Worm (Caenorhabditis elegans) whole organism, L4 larva: ENCODE results near the gene cra-1.

Experiments
- D1046.2 ChIP-seq: fragments of 200-800 bp; sonication (Bioruptor generic); IDR thresholded peaks from 2 replicates; pipeline ENCODE4 v1.3.6; 2022; ENCODE audit warnings: missing genetic modification characterization, missing compliant biosample characterization
- F10B5.3 ChIP-seq: sonication (generic microtip); optimal IDR thresholded peaks from 2 replicates; lab custom pipeline; 2016; ENCODE audit warnings: mild to moderate bottlenecking, missing genetic modification characterization, missing compliant biosample characterization
- F49E8.2 ChIP-seq: sonication (generic microtip); optimal IDR thresholded peaks from 2 replicates; lab custom pipeline; 2016; ENCODE audit warnings: missing compliant biosample characterization, mild to moderate bottlenecking, missing genetic modification characterization, borderline replicate concordance
- R02D3.7 ChIP-seq: fragments of 150-350 bp; sonication (generic microtip); optimal IDR thresholded peaks from 3 replicates; lab custom pipeline; 2014; ENCODE audit warnings: missing biosample characterization, missing genetic modification characterization
- T26A8.4 ChIP-seq: fragments of 200-800 bp; sonication (Bioruptor generic); IDR thresholded peaks from 2 replicates; pipeline ENCODE4 v1.3.6; 2022; ENCODE audit warnings: missing genetic modification characterization, missing compliant biosample characterization
- Y105C5A.15 ChIP-seq: fragments of 200-800 bp; sonication (Bioruptor generic); IDR thresholded peaks from 2 replicates; pipeline ENCODE4 v1.3.6; 2022; ENCODE audit warnings: missing genetic modification characterization, missing compliant biosample characterization
- Y75B8A.6 ChIP-seq: fragments of 200-800 bp; sonication (Bioruptor generic); IDR thresholded peaks from 2 replicates; pipeline ENCODE4 v1.3.6; 2022; ENCODE audit warnings: missing genetic modification reagents, missing genetic modification characterization, missing compliant biosample characterization
- ZK337.2 ChIP-seq: fragments of 200-800 bp; sonication (Bioruptor generic); IDR thresholded peaks from 2 replicates; pipeline ENCODE4 v1.3.6; 2022; ENCODE audit warnings: missing genetic modification reagents, missing genetic modification characterization, missing compliant biosample characterization
- aha-1 ChIP-seq: fragments of 150-350 bp; peaks from one replicate; lab custom pipeline; 2014; ENCODE audit warnings: missing biosample characterization, missing genetic modification characterization
- ama-1 ChIP-seq: fragments of 150-350 bp; optimal IDR thresholded peaks from 2 replicates; lab custom pipeline; 2014; ENCODE audit warnings: inconsistent platforms, mixed read lengths
- attf-4 ChIP-seq: sonication (generic microtip); optimal IDR thresholded peaks from 3 replicates; lab custom pipeline; 2017; ENCODE audit warnings: missing biosample characterization, missing genetic modification characterization
- ctbp-1 ChIP-seq: fragments of 200-800 bp; sonication (Bioruptor generic); IDR thresholded peaks from 2 replicates; pipeline ENCODE4 v1.3.6; 2022; ENCODE audit warnings: missing genetic modification reagents, missing genetic modification characterization, missing compliant biosample characterization
- daf-12 ChIP-seq: fragments of 150-350 bp; optimal IDR thresholded peaks from 2 replicates; lab custom pipeline; 2014; ENCODE audit warnings: missing biosample characterization, missing genetic modification reagents, missing genetic modification characterization
- daf-16 ChIP-seq, 3 experiments: sonication (generic microtip); optimal IDR thresholded peaks; 2 replicates each; lab custom pipeline; 2016 to 2017; ENCODE audit warnings: missing genetic modification characterization in 3 of 3, missing genetic modification reagents in 3 of 3, mild to moderate bottlenecking in 2 of 3, missing compliant biosample characterization in 2 of 3, missing biosample characterization in 1 of 3, moderate library complexity in 1 of 3
- daf-8 ChIP-seq: fragments of 200-800 bp; sonication (Bioruptor generic); IDR thresholded peaks from 2 replicates; pipeline ENCODE4 v1.3.6; 2022; ENCODE audit warnings: missing genetic modification characterization, missing compliant biosample characterization
- dpl-1 ChIP-seq: fragments of 150-350 bp; optimal IDR thresholded peaks from 2 replicates; lab custom pipeline; 2014; ENCODE audit warnings: missing biosample characterization, missing genetic modification reagents, missing genetic modification characterization
- dve-1 ChIP-seq: sonication (generic microtip); optimal IDR thresholded peaks from 2 replicates; lab custom pipeline; 2017; ENCODE audit warnings: antibody characterized with exemption, mild to moderate bottlenecking, missing genetic modification characterization, missing compliant biosample characterization; ENCODE audit not compliant: insufficient read depth
- gei-8 ChIP-seq: fragments of 200-800 bp; sonication (Bioruptor generic); optimal IDR thresholded peaks from 2 replicates; lab custom pipeline; 2018; ENCODE audit warnings: mild to moderate bottlenecking, missing genetic modification characterization, missing compliant biosample characterization
- hlh-11 ChIP-seq: fragments of 200-800 bp; sonication (Bioruptor generic); optimal IDR thresholded peaks from 2 replicates; lab custom pipeline; 2018; ENCODE audit warnings: mild to moderate bottlenecking, missing genetic modification characterization, missing compliant biosample characterization
- hlh-30 ChIP-seq: sonication (generic microtip); optimal IDR thresholded peaks from 2 replicates; lab custom pipeline; 2017; ENCODE audit warnings: antibody characterized with exemption, mild to moderate bottlenecking, missing genetic modification characterization, missing compliant biosample characterization; ENCODE audit not compliant: insufficient read depth
- jun-1 ChIP-seq: fragments of 150-350 bp; optimal IDR thresholded peaks from 2 replicates; lab custom pipeline; 2014; ENCODE audit warnings: missing biosample characterization, missing genetic modification reagents, missing genetic modification characterization
- lin-13 ChIP-seq: fragments of 150-350 bp; optimal IDR thresholded peaks from 2 replicates; lab custom pipeline; 2014; ENCODE audit warnings: missing biosample characterization, missing genetic modification reagents, missing genetic modification characterization
- lin-15B ChIP-seq: fragments of 150-350 bp; sonication (generic microtip); optimal IDR thresholded peaks from 3 replicates; lab custom pipeline; 2014; ENCODE audit warnings: missing biosample characterization, missing genetic modification characterization
- lsy-2 ChIP-seq, 2 experiments: fragments of 150-350 bp in 1 of 2; sonication (generic microtip) in 1 of 2; optimal IDR thresholded peaks; 2 replicates each; lab custom pipeline; 2014 to 2017; ENCODE audit warnings: missing biosample characterization in 2 of 2, missing genetic modification characterization in 2 of 2
- madf-9 ChIP-seq: fragments of 200-800 bp; sonication (Bioruptor generic); conservative IDR thresholded peaks from 2 replicates; pipeline ENCODE4 v1.3.6; 2022; ENCODE audit warnings: missing genetic modification reagents, missing genetic modification characterization, missing compliant biosample characterization
- mdl-1 ChIP-seq, 2 experiments: fragments of 150-350 bp in 1 of 2; sonication (generic microtip) in 1 of 2; optimal IDR thresholded peaks; 2 replicates each; lab custom pipeline; 2014 to 2017; ENCODE audit warnings: missing biosample characterization in 2 of 2, missing genetic modification characterization in 2 of 2
- mep-1 ChIP-seq: fragments of 150-350 bp; sonication (generic microtip); optimal IDR thresholded peaks from 3 replicates; lab custom pipeline; 2014; ENCODE audit warnings: missing biosample characterization, missing genetic modification characterization
- mes-2 ChIP-seq: sonication (generic microtip); optimal IDR thresholded peaks from 2 replicates; lab custom pipeline; 2016; ENCODE audit warnings: missing genotype, mild to moderate bottlenecking, missing genetic modification characterization, missing compliant biosample characterization; ENCODE audit not compliant: poor library complexity, severe bottlenecking
- mxl-2 ChIP-seq: fragments of 200-800 bp; sonication (Bioruptor generic); conservative IDR thresholded peaks from 2 replicates; pipeline ENCODE4 v1.3.6; 2022; ENCODE audit warnings: missing genetic modification reagents, missing genetic modification characterization, missing compliant biosample characterization
- nhr-102 ChIP-seq: sonication (generic microtip); optimal IDR thresholded peaks from 2 replicates; lab custom pipeline; 2016; ENCODE audit warnings: mild to moderate bottlenecking, missing genetic modification characterization, moderate library complexity, missing compliant biosample characterization
- nhr-111 ChIP-seq: fragments of 200-800 bp; sonication (Bioruptor generic); optimal IDR thresholded peaks from 2 replicates; lab custom pipeline; 2018; ENCODE audit warnings: mild to moderate bottlenecking, missing genetic modification characterization, missing compliant biosample characterization
- nhr-237 ChIP-seq: sonication (generic microtip); optimal IDR thresholded peaks from 2 replicates; lab custom pipeline; 2017; ENCODE audit warnings: missing biosample characterization, missing genetic modification characterization
- nhr-25 ChIP-seq: sonication (generic microtip); optimal IDR thresholded peaks from 2 replicates; lab custom pipeline; 2017; ENCODE audit warnings: missing genetic modification characterization, mild to moderate bottlenecking, missing compliant biosample characterization, antibody characterized with exemption, moderate library complexity, borderline replicate concordance; ENCODE audit not compliant: insufficient read depth
- nhr-41 ChIP-seq: fragments of 200-800 bp; sonication (Bioruptor generic); IDR thresholded peaks from 2 replicates; pipeline ENCODE4 v1.3.6; 2022; ENCODE audit warnings: missing genetic modification reagents, missing genetic modification characterization, missing compliant biosample characterization
- pha-4 ChIP-seq, 2 experiments: fragments of 150-350 bp in 1 of 2; fragments of 200-800 bp in 1 of 2; sonication (Bioruptor generic) in 1 of 2; IDR thresholded peaks in 1 of 2; optimal IDR thresholded peaks in 1 of 2; 2 replicates each; pipeline versions ENCODE4 v1.3.6 to Lab custom; 2014 to 2022; ENCODE audit warnings: missing genetic modification characterization in 2 of 2, missing genetic modification reagents in 2 of 2, missing biosample characterization in 1 of 2, missing compliant biosample characterization in 1 of 2
- rbr-2 ChIP-seq: sonication (generic microtip); optimal IDR thresholded peaks from 2 replicates; lab custom pipeline; 2016; ENCODE audit warnings: missing genotype, missing genetic modification characterization, missing compliant biosample characterization
- saeg-2 ChIP-seq: fragments of 200-800 bp; sonication (Bioruptor generic); IDR thresholded peaks from 2 replicates; pipeline ENCODE4 v1.3.6; 2022; ENCODE audit warnings: missing genetic modification reagents, missing genetic modification characterization, missing compliant biosample characterization
- sdz-12 ChIP-seq: fragments of 200-800 bp; sonication (Bioruptor generic); optimal IDR thresholded peaks from 2 replicates; lab custom pipeline; 2018; ENCODE audit warnings: mild to moderate bottlenecking, missing genetic modification characterization, missing compliant biosample characterization
- set-16 ChIP-seq: fragments of 200-800 bp; sonication (Bioruptor generic); IDR thresholded peaks from 2 replicates; pipeline ENCODE4 v1.3.6; 2022; ENCODE audit warnings: missing genetic modification reagents, missing genetic modification characterization, missing compliant biosample characterization
- skn-1 ChIP-seq: fragments of 150-350 bp; optimal IDR thresholded peaks from 2 replicates; lab custom pipeline; 2014; ENCODE audit warnings: missing biosample characterization, missing genetic modification characterization
- spr-1 ChIP-seq: sonication (generic microtip); optimal IDR thresholded peaks from 2 replicates; lab custom pipeline; 2016; ENCODE audit warnings: mild to moderate bottlenecking, missing genetic modification characterization, missing compliant biosample characterization
- spr-3 ChIP-seq: fragments of 200-800 bp; sonication (Bioruptor generic); optimal IDR thresholded peaks from 2 replicates; lab custom pipeline; 2018; ENCODE audit warnings: mild to moderate bottlenecking, missing genetic modification characterization, missing compliant biosample characterization
- vab-7 ChIP-seq: fragments of 200-800 bp; sonication (Bioruptor generic); IDR thresholded peaks from 2 replicates; pipeline ENCODE4 v1.3.6; 2022; ENCODE audit warnings: missing genetic modification reagents, missing genetic modification characterization, missing compliant biosample characterization
- zag-1 ChIP-seq: fragments of 150-350 bp; optimal IDR thresholded peaks from 2 replicates; lab custom pipeline; 2014; ENCODE audit warnings: missing biosample characterization, missing genetic modification characterization

Gene cra-1

DNA sequence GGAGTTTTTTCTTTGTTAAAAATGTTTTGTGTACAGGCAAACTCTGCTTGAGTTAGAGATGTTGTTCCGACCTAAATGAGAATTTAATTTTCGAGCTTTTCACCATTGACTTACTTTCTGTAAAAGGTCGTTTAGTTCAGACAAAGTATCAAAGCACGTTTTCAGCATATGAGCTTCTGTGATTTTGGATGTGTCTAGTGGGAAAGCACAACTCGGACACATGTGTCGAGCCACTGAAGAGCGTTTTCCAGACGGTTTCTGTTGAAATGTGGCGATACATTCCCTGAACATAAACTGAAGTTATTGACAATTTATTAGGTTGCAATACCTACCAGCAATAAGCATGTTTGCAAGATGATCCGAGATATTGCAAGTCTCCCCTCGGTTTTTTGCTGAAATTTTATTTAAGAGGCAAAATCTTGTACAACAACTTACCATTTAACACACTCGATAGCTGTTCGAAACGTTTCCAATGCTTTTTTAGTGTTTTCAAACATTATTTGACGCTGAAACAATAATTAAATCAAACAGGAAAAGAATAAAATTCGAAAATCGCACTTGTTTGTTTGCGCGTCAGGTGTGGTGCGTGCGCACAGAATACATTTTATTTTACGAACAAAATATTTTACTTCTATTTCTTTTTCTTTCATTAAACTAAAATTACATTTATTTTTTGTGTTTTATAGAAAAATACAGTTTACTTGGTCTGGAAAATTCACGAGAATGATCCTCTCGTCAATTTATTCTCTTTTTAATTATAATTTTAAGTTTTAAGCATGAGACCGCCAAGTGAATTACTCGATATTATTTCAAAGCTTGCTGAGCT is 20.0 kb upstream of the cra-1 start, which contains the start of the genes brd-1 and K04C2.2:
Gene brd-1, minus strand, starts transcription at position 506 of the 826 bp plus-strand sequence.
Gene K04C2.2, plus strand, starts transcription at position 776 of the 826 bp plus-strand sequence.
- peak; percentile 45 for TF ChIP-seq mes-2 (tag; lab: Kevin White, UChicago)
- TF ChIP-seq Y105C5A.15 (GFP tag; lab: Robert Waterston, UW) = no peak
- peak in 1 of 2 experiments; percentile 28 for TF ChIP-seq lsy-2 (tag; optimal IDR thresholded peaks at IDR 0.05; lab: Kevin White, UChicago)
- no peak for TF ChIP-seq hlh-30
- peak; percentile 68 for TF ChIP-seq dpl-1 (GFP tag; lab: Kevin White, UChicago)
- TF ChIP-seq zag-1 (tag; lab: Kevin White, UChicago) = no peak
- TF ChIP-seq madf-9 (GFP tag; lab: Robert Waterston, UW) = no peak
- TF ChIP-seq aha-1 (tag; lab: Kevin White, UChicago) = peak; percentile 95

DNA sequence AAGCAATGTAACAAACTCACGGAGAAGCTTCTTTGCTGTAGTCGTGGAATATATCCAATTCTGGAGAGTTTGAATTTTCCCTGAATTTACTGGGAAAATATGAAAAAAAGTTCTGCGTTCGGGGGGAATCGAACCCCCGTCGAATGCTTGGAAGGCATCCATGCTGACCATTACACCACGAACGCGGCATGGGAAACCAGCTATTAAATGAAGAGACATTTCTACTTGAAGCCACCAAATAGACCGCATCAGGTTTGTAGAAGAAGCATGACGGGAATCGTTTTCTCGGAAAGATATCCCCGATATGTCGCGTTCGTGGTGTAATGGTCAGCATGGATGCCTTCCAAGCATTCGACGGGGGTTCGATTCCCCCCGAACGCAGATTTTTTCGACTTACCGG is 19.2 kb upstream of the cra-1 start:
- TF ChIP-seq vab-7 (GFP tag; lab: Robert Waterston, UW) (peak; percentile 71), saeg-2 (0 out of 2 replicates have a peak, but pooled peaks have one; percentile 36), gei-8 (no peak), D1046.2 (no peak), R02D3.7 (tag; lab: Kevin White, UChicago) (no peak), skn-1 (tag; lab: Kevin White, UChicago) (no peak), nhr-237 (tag; lab: Kevin White, UChicago) (no peak), mxl-2 (0 out of 2 replicates have a peak, but pooled peaks have one; percentile 55), dve-1 (tag; lab: Kevin White, UChicago) (peak; percentile 43), daf-12 (tag; lab: Kevin White, UChicago) (no peak), F49E8.2 (tag; lab: Kevin White, UChicago) (peak; percentile 33), lin-13 (GFP tag; lab: Kevin White, UChicago) (peak; percentile 46), daf-16 (GFP tag; optimal IDR thresholded peaks at IDR 0.05; lab: Kevin White, UChicago) (peak; percentile 23 to 36), daf-16 (tag; optimal IDR thresholded peaks at IDR 0.05; lab: Kevin White, UChicago) (peak; percentile 32), nhr-41 (GFP tag; lab: Robert Waterston, UW) (no peak), T26A8.4 (GFP tag; lab: Robert Waterston, UW) (peak; percentile 80), hlh-30 (peak; percentile 43), Y75B8A.6 (GFP tag; lab: Robert Waterston, UW) (peak; percentile 74; the same call in 1 of the 2 replicates), ZK337.2 (no peak), nhr-25 (peak; percentile 56), zag-1 (tag; lab: Kevin White, UChicago) (no peak), spr-3 (GFP tag; lab: Kevin White, UChicago) (peak; percentile 19), sdz-12 (GFP tag; lab: Kevin White, UChicago) (no peak), ama-1 (lab: Kevin White, UChicago) (no peak), attf-4 (tag; lab: Kevin White, UChicago) (no peak), ctbp-1 (GFP tag; lab: Robert Waterston, UW) (peak; percentile 73; the same call in 1 of the 2 replicates), mep-1 (tag; lab: Kevin White, UChicago) (peak; percentile 46), lsy-2 (tag; optimal IDR thresholded peaks at IDR 0.05; lab: Kevin White, UChicago) (peak in 1 of 2 experiments; percentile 48), rbr-2 (tag; lab: Kevin White, UChicago) (peak; percentile 39), mes-2 (tag; lab: Kevin White, UChicago) (peak; percentile 60), daf-8 (GFP tag; lab: Robert Waterston, UW) (no peak), nhr-111 (GFP tag; lab: Kevin White, UChicago) (no peak), pha-4 (GFP tag; IDR thresholded peaks at IDR 0.05; lab: Robert Waterston, UW) (peak; percentile 66; the same call in 1 of the 2 replicates), pha-4 (tag; optimal IDR thresholded peaks at IDR 0.05; lab: Kevin White, UChicago) (no peak), nhr-102 (peak; percentile 49), set-16 (GFP tag; lab: Robert Waterston, UW) (no peak), hlh-11 (tag; lab: Kevin White, UChicago) (peak; percentile 29), spr-1 (tag; lab: Kevin White, UChicago) (no peak), lin-15B (no peak), mdl-1 (tag; optimal IDR thresholded peaks at IDR 0.05; lab: Kevin White, UChicago) (peak in 1 of 2 experiments; percentile 40), F10B5.3 (tag; lab: Kevin White, UChicago) (peak; percentile 16), jun-1 (tag; lab: Kevin White, UChicago) (no peak)
